Fruit fly (Drosophila melanogaster) whole organism, embryonic: ENCODE data around the gene CG7094.

ENCODE experiments used
- B-H1 ChIP-seq: fragments of 200-800 bp; sonication (Bioruptor generic); IDR thresholded peaks from 3 replicates; pipeline ENCODE4 v1.3.6; 2022; ENCODE audit warnings: missing biosample characterization, missing genetic modification characterization
- Bdp1 ChIP-seq: fragments of 200-800 bp; sonication (Bioruptor generic); optimal IDR thresholded peaks from 3 replicates; lab custom pipeline; 2016; ENCODE audit warnings: missing biosample characterization, missing genetic modification characterization
- CG13296 ChIP-seq: fragments of 200-800 bp; sonication (Bioruptor generic); optimal IDR thresholded peaks from 3 replicates; lab custom pipeline; 2018; ENCODE audit warnings: missing biosample characterization, mild to moderate bottlenecking, missing genetic modification characterization
- CG14965 ChIP-seq: fragments of 200-800 bp; sonication (Bioruptor generic); optimal IDR thresholded peaks from 2 replicates; lab custom pipeline; 2016; ENCODE audit warnings: missing biosample characterization, missing genetic modification characterization, borderline replicate concordance
- CG1529 ChIP-seq: fragments of 200-800 bp; sonication (Bioruptor generic); optimal IDR thresholded peaks from 3 replicates; lab custom pipeline; 2018; ENCODE audit warnings: missing biosample characterization, missing genetic modification characterization
- CG16779 ChIP-seq: fragments of 200-800 bp; sonication (Bioruptor generic); IDR thresholded peaks from 2 replicates; pipeline ENCODE4 v1.3.6; 2022; ENCODE audit warnings: missing biosample characterization, missing genetic modification characterization
- CG17802 ChIP-seq: fragments of 200-800 bp; sonication (Bioruptor generic); optimal IDR thresholded peaks from 2 replicates; lab custom pipeline; 2018; ENCODE audit warnings: missing biosample characterization, mild to moderate bottlenecking, missing genetic modification characterization, moderate library complexity
- CG2116 ChIP-seq: fragments of 200-800 bp; sonication (Bioruptor generic); optimal IDR thresholded peaks from 3 replicates; lab custom pipeline; 2018; ENCODE audit warnings: missing biosample characterization, mild to moderate bottlenecking, missing genetic modification characterization
- CG30403 ChIP-seq: fragments of 200-800 bp; sonication (Bioruptor generic); optimal IDR thresholded peaks from 3 replicates; lab custom pipeline; 2016; ENCODE audit warnings: missing biosample characterization, missing genetic modification characterization
- CG31388 ChIP-seq: fragments of 200-800 bp; sonication (Bioruptor generic); optimal IDR thresholded peaks from 2 replicates; lab custom pipeline; 2016; ENCODE audit warnings: missing biosample characterization, missing genetic modification characterization
- CG32767 ChIP-seq: fragments of 200-800 bp; sonication (Bioruptor generic); IDR thresholded peaks from 2 replicates; pipeline ENCODE4 v1.3.6; 2022; ENCODE audit warnings: missing biosample characterization, missing genetic modification characterization
- CG4404 ChIP-seq: fragments of 200-800 bp; sonication (Bioruptor generic); IDR thresholded peaks from 2 replicates; pipeline ENCODE4 v1.3.6; 2022; ENCODE audit warnings: missing biosample characterization, missing genetic modification characterization
- CG8924 ChIP-seq: fragments of 200-800 bp; optimal IDR thresholded peaks from 3 replicates; lab custom pipeline; 2019; ENCODE audit warnings: missing biosample characterization, mild to moderate bottlenecking, missing genetic modification characterization, moderate library complexity
- CG9727 ChIP-seq: fragments of 200-800 bp; sonication (Bioruptor generic); optimal IDR thresholded peaks from 3 replicates; lab custom pipeline; 2017; ENCODE audit warnings: missing biosample characterization, mild to moderate bottlenecking, missing genetic modification characterization
- Ets65A ChIP-seq: fragments of 200-800 bp; sonication (Bioruptor generic); peaks from one replicate; lab custom pipeline; 2016; ENCODE audit warnings: missing biosample characterization, missing genetic modification characterization
- Fer1 ChIP-seq: fragments of 200-800 bp; sonication (Bioruptor generic); optimal IDR thresholded peaks from 2 replicates; lab custom pipeline; 2017; ENCODE audit warnings: missing biosample characterization, mild to moderate bottlenecking, missing genetic modification characterization
- Hey ChIP-seq: fragments of 200-800 bp; sonication (Bioruptor generic); optimal IDR thresholded peaks from 3 replicates; lab custom pipeline; 2018; ENCODE audit warnings: missing biosample characterization, mild to moderate bottlenecking, missing genetic modification characterization
- Hr51 ChIP-seq, 2 experiments: fragments of 200-800 bp; sonication (Bioruptor generic); optimal IDR thresholded peaks; 2 replicates in 1 of 2; 3 replicates in 1 of 2; lab custom pipeline; 2016 to 2018; ENCODE audit warnings: missing biosample characterization in 2 of 2, missing genetic modification characterization in 2 of 2, mild to moderate bottlenecking in 1 of 2, moderate library complexity in 1 of 2
- Kr ChIP-seq: fragments of 200-800 bp; sonication (Bioruptor generic); optimal IDR thresholded peaks from 2 replicates; lab custom pipeline; 2017; ENCODE audit warnings: missing biosample characterization, mild to moderate bottlenecking, missing genetic modification characterization
- Lhr ChIP-seq: fragments of 200-800 bp; sonication (Bioruptor generic); optimal IDR thresholded peaks from 3 replicates; lab custom pipeline; 2017; ENCODE audit warnings: mild to moderate bottlenecking, missing biosample characterization, missing genetic modification reagents, missing genetic modification characterization
- Lpt ChIP-seq: fragments of >200 bp; optimal IDR thresholded peaks from 2 replicates; lab custom pipeline; 2018; ENCODE audit warnings: missing biosample characterization, missing genetic modification characterization
- NC2β ChIP-seq: fragments of 200-800 bp; sonication (Bioruptor generic); optimal IDR thresholded peaks from 2 replicates; lab custom pipeline; 2016; ENCODE audit warnings: missing biosample characterization, missing genetic modification characterization
- Rfx ChIP-seq: fragments of 200-800 bp; sonication (Bioruptor generic); IDR thresholded peaks from 2 replicates; pipeline ENCODE4 v1.3.6; 2022; ENCODE audit warnings: missing biosample characterization, missing genetic modification characterization
- abd-A ChIP-seq: fragments of 200-800 bp; sonication (Bioruptor generic); optimal IDR thresholded peaks from 3 replicates; lab custom pipeline; 2019; ENCODE audit warnings: missing biosample characterization, mild to moderate bottlenecking, missing genetic modification characterization, moderate library complexity
- bab2 ChIP-seq: fragments of 200-800 bp; sonication (Bioruptor generic); optimal IDR thresholded peaks from 2 replicates; lab custom pipeline; 2016; ENCODE audit warnings: missing biosample characterization, missing genetic modification characterization
- bowl ChIP-seq: fragments of 200-800 bp; sonication (Bioruptor generic); IDR thresholded peaks from 2 replicates; pipeline ENCODE4 v1.3.6; 2022; ENCODE audit warnings: missing biosample characterization, missing genetic modification characterization
- cg ChIP-seq: fragments of 200-800 bp; sonication (Bioruptor generic); optimal IDR thresholded peaks from 3 replicates; lab custom pipeline; 2019; ENCODE audit warnings: missing biosample characterization, mild to moderate bottlenecking, missing genetic modification characterization, moderate library complexity
- ci ChIP-seq: fragments of 200-800 bp; sonication (Bioruptor generic); IDR thresholded peaks from 3 replicates; pipeline ENCODE4 v1.3.6; 2022; ENCODE audit warnings: missing biosample characterization, missing genetic modification characterization
- croc ChIP-seq: fragments of 200-800 bp; sonication (Bioruptor generic); conservative IDR thresholded peaks from 3 replicates; pipeline ENCODE4 v1.3.6; 2022; ENCODE audit warnings: missing biosample characterization, missing genetic modification characterization
- disco-r ChIP-seq: fragments of 200-800 bp; sonication (Bioruptor generic); optimal IDR thresholded peaks from 2 replicates; lab custom pipeline; 2016; ENCODE audit warnings: missing biosample characterization, missing genetic modification characterization
- dpn ChIP-seq, 2 experiments: fragments of 200-800 bp; sonication (Bioruptor generic); optimal IDR thresholded peaks; 3 replicates each; lab custom pipeline; 2016; ENCODE audit warnings: missing biosample characterization in 2 of 2, missing genetic modification characterization in 2 of 2
- ems ChIP-seq: fragments of 200-800 bp; sonication (Bioruptor generic); optimal IDR thresholded peaks from 3 replicates; lab custom pipeline; 2016; ENCODE audit warnings: missing biosample characterization, missing genetic modification characterization
- fd3F ChIP-seq: fragments of 200-800 bp; sonication (Bioruptor generic); optimal IDR thresholded peaks from 2 replicates; lab custom pipeline; 2018; ENCODE audit warnings: missing biosample characterization, mild to moderate bottlenecking, missing genetic modification characterization, moderate library complexity
- grau ChIP-seq: fragments of 200-800 bp; optimal IDR thresholded peaks from 3 replicates; lab custom pipeline; 2019; ENCODE audit warnings: missing biosample characterization, mild to moderate bottlenecking, missing genetic modification characterization, moderate library complexity
- hb ChIP-seq: fragments of 200-800 bp; sonication (Bioruptor generic); IDR thresholded peaks from 3 replicates; pipeline ENCODE4 v1.3.6; 2022; ENCODE audit warnings: missing biosample characterization, missing genetic modification characterization; ENCODE audit not compliant: partially characterized antibody
- inv ChIP-seq: fragments of 200-800 bp; sonication (Bioruptor generic); IDR thresholded peaks from 2 replicates; pipeline ENCODE4 v1.3.6; 2022; ENCODE audit warnings: missing biosample characterization, missing genetic modification characterization; ENCODE audit not compliant: partially characterized antibody
- kni ChIP-seq: fragments of 200-800 bp; sonication (Bioruptor generic); optimal IDR thresholded peaks from 3 replicates; lab custom pipeline; 2017; ENCODE audit warnings: mild to moderate bottlenecking, missing biosample characterization, missing genetic modification reagents, missing genetic modification characterization
- nerfin-1 ChIP-seq: fragments of 200-800 bp; sonication (Bioruptor generic); optimal IDR thresholded peaks from 3 replicates; lab custom pipeline; 2019; ENCODE audit warnings: missing biosample characterization, mild to moderate bottlenecking, missing genetic modification characterization, moderate library complexity
- oc ChIP-seq: fragments of 200-800 bp; sonication (Bioruptor generic); optimal IDR thresholded peaks from 2 replicates; lab custom pipeline; 2018; ENCODE audit warnings: missing biosample characterization, mild to moderate bottlenecking, missing genetic modification characterization, moderate library complexity
- pan ChIP-seq, 4 experiments: fragments of >200 bp in 3 of 4; fragments of 200-800 bp in 1 of 4; sonication (Bioruptor generic) in 1 of 4; optimal IDR thresholded peaks in 3 of 4; IDR thresholded peaks in 1 of 4; 2 replicates each; pipeline versions ENCODE4 v1.3.6 to Lab custom; 2017 to 2022; ENCODE audit warnings: missing biosample characterization in 2 of 4, missing genetic modification characterization in 2 of 4, mixed read lengths in 1 of 4
- pros ChIP-seq: fragments of 200-800 bp; sonication (Bioruptor generic); optimal IDR thresholded peaks from 3 replicates; lab custom pipeline; 2019; ENCODE audit warnings: missing biosample characterization, mild to moderate bottlenecking, missing genetic modification characterization, moderate library complexity
- sc ChIP-seq, 3 experiments: fragments of >200 bp in 2 of 3; fragments of 200-800 bp in 1 of 3; sonication (Bioruptor generic) in 1 of 3; optimal IDR thresholded peaks; 2 replicates in 2 of 3; 3 replicates in 1 of 3; lab custom pipeline; 2017; ENCODE audit warnings: mild to moderate bottlenecking in 1 of 3, missing biosample characterization in 1 of 3, missing genetic modification characterization in 1 of 3, missing genetic modification reagents in 1 of 3
- slbo ChIP-seq: fragments of 200-800 bp; sonication (Bioruptor generic); IDR thresholded peaks from 2 replicates; pipeline ENCODE4 v1.3.6; 2022; ENCODE audit warnings: missing biosample characterization, missing genetic modification characterization
- tio ChIP-seq: fragments of 200-800 bp; sonication (Bioruptor generic); optimal IDR thresholded peaks from 2 replicates; lab custom pipeline; 2017; ENCODE audit warnings: missing biosample characterization, missing genetic modification characterization, inconsistent platforms
- toy ChIP-seq: fragments of 200-800 bp; sonication (Bioruptor generic); IDR thresholded peaks from 2 replicates; pipeline ENCODE4 v1.3.6; 2022; ENCODE audit warnings: missing biosample characterization, missing genetic modification characterization

CG7094 gene

DNA sequence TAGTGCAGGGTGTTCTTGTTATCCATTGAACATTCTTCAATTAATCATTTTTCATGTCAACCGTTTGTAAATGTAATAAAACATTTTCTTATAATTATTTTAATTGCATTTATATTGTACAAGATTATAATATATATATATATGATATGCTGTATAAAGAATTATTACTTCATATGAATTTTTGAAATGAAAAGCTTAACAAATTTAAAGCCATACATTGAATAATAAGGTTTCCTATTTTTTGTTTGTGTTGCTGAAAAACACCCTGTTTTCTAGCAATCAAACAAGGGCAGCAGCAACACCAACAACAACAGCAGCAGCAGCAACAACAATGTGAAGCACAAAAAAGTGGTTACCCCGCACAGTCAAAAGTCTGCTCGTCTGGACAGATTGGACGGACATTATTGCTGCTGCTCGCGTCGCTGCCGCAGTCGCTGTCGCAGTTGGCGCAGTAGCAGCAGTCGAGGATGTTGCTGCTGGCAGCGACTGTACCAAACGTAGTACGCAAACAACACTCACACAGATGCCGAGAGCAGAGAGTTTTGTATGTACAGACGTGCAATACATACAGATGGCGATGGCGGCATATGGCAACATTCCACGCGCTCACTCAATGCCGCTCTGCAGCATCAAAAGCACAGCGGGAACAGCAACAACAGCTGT lies 2.7 kb upstream of the CG7094 start (continued):
- TF ChIP-seq Lpt (no peak), inv (GFP tag; lab: Robert Waterston, UW) (no peak), Kr (GFP tag; lab: Kevin White, UChicago) (no peak), CG8924 (tag; lab: Kevin White, UChicago) (peak; percentile 68), grau (peak; percentile 73), abd-A (tag; lab: Kevin White, UChicago) (peak; percentile 92)

DNA sequence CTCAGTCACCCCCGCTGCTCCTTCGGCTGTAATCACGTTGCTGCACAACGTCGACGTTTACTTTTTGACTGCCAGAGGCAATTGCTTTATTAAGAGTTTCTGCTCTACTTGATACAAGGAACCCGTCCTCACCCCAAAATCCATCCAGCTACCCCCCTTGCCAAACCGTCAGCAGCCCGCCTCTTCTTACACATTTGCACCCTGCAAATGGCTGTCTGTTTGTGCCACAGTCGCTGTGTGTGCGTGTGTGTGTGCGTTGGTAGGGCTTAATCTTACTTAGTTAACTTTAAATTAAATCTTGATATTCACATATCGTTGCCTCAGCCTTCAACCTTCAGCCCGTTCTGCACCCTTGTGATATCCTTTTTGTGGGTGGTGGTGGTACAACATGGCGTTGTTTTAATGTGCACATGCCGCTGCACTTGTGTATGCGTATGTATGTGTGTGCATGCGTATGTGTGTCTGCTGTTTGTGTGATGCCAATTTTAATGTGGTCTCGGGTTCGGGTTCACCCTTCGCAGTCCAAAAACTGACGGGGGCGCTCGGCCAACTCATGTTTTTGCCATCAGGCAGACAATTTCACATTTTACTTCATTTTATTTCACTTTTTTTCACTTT lies 12.8 kb downstream of the CG7094 start:
- peak; percentile 11 for TF ChIP-seq abd-A (tag; lab: Kevin White, UChicago)
- TF ChIP-seq croc = no peak
- TF ChIP-seq NC2β (GFP tag; lab: Kevin White, UChicago) = no peak
- no peak for TF ChIP-seq Bdp1 (GFP tag; lab: Kevin White, UChicago)
- no peak for TF ChIP-seq CG30403
- TF ChIP-seq oc (tag; lab: Kevin White, UChicago) = peak; percentile 53
- 0 out of 3 replicates have a peak, but pooled peaks have one; percentile 45 for TF ChIP-seq ci
- peak; percentile 36 for TF ChIP-seq Hey (tag; lab: Kevin White, UChicago)
- TF ChIP-seq tio (GFP tag; lab: Kevin White, UChicago) = no peak
- peak; percentile 38; the same call in 1 of the 3 replicates for TF ChIP-seq hb (GFP tag; lab: Robert Waterston, UW)
- peak; percentile 50 for TF ChIP-seq cg (GFP tag; lab: Kevin White, UChicago)
- no peak for TF ChIP-seq CG31388
- peak; percentile 89 for TF ChIP-seq pros (GFP tag; lab: Kevin White, UChicago)
- TF ChIP-seq Rfx (GFP tag; lab: Robert Waterston, UW) = 0 out of 2 replicates have a peak, but pooled peaks have one; percentile 6
- TF ChIP-seq sc (optimal IDR thresholded peaks at IDR 0.05; lab: Kevin White, UChicago) = no peak
- no peak for TF ChIP-seq sc (GFP tag; optimal IDR thresholded peaks at IDR 0.05; lab: Kevin White, UChicago)
- TF ChIP-seq ems (GFP tag; lab: Kevin White, UChicago) = no peak
- no peak for TF ChIP-seq CG13296 (GFP tag; lab: Kevin White, UChicago)
- no peak for TF ChIP-seq CG16779 (GFP tag; lab: Robert Waterston, UW)
- TF ChIP-seq Hr51 (GFP tag; optimal IDR thresholded peaks at IDR 0.05; lab: Kevin White, UChicago) = peak in 1 of 2 experiments; percentile 14
- peak; percentile 57 for TF ChIP-seq kni (GFP tag; lab: Kevin White, UChicago)
- peak; percentile 79 for TF ChIP-seq Ets65A (GFP tag; lab: Kevin White, UChicago)
- TF ChIP-seq nerfin-1 = peak; percentile 94

DNA sequence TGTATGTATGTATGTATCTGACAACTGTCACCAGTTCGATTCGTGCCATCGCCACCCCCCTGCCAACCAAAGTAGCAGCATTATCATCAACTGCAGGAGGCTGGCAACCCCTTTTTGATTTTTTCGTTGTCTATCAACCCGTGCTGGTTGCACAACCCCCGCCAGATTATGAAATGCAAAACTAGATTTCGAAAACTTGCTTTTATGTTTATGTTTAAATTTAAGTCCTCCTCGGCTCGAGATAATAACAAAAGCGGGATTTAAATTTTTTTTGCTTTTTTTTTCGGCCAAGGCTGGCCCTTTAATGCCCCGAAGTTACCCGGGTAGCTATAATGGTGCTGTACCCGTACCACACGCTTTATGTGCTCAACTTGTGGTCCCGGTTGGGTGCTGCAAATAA lies 14.5 kb downstream of the CG7094 start:
- TF ChIP-seq CG4404 (no peak), toy (GFP tag; lab: Robert Waterston, UW) (no peak), bab2 (no peak), CG17802 (tag; lab: Kevin White, UChicago) (no peak), dpn (GFP tag; optimal IDR thresholded peaks at IDR 0.05; lab: Kevin White, UChicago) (no peak), CG9727 (GFP tag; lab: Kevin White, UChicago) (no peak), slbo (no peak), nerfin-1 (peak; percentile 25), Fer1 (GFP tag; lab: Kevin White, UChicago) (no peak), CG1529 (GFP tag; lab: Kevin White, UChicago) (no peak), B-H1 (GFP tag; lab: Robert Waterston, UW) (no peak), CG32767 (GFP tag; lab: Robert Waterston, UW) (0 out of 2 replicates have a peak, but pooled peaks have one; percentile 12), pan (optimal IDR thresholded peaks at IDR 0.05; lab: Kevin White, UChicago) (no peak), pan (GFP tag; optimal IDR thresholded peaks at IDR 0.05 in 1 of 2, IDR thresholded peaks at IDR 0.05 in 1 of 2) (no peak), Lhr (no peak), oc (tag; lab: Kevin White, UChicago) (peak; percentile 74), fd3F (GFP tag; lab: Kevin White, UChicago) (no peak), CG14965 (GFP tag; lab: Kevin White, UChicago) (no peak), pros (GFP tag; lab: Kevin White, UChicago) (peak; percentile 52), disco-r (GFP tag; lab: Kevin White, UChicago) (no peak), CG2116 (GFP tag; lab: Kevin White, UChicago) (no peak), bowl (GFP tag; lab: Robert Waterston, UW) (no peak)
